Fruit fly (Drosophila melanogaster) whole organism, embryonic: Measurements from ENCODE around the gene CG4313.

Experiments
- CG1792 ChIP-seq: fragments of 200-800 bp; sonication (Bioruptor generic); optimal IDR thresholded peaks from 2 replicates; lab custom pipeline; 2016; ENCODE audit warnings: missing biosample characterization, missing genetic modification characterization
- CG18599 ChIP-seq: fragments of 200-800 bp; sonication (Bioruptor generic); optimal IDR thresholded peaks from 3 replicates; lab custom pipeline; 2017; ENCODE audit warnings: missing biosample characterization, missing genetic modification characterization, mild to moderate bottlenecking, moderate library complexity, missing genetic modification reagents
- CG42726 ChIP-seq: fragments of 200-800 bp; sonication (Bioruptor generic); IDR thresholded peaks from 2 replicates; pipeline ENCODE4 v1.3.6; 2022; ENCODE audit warnings: missing biosample characterization, missing genetic modification characterization; ENCODE audit not compliant: partially characterized antibody
- Dip2 ChIP-seq: fragments of 200-800 bp; sonication (Bioruptor generic); IDR thresholded peaks from 2 replicates; pipeline ENCODE4 v1.3.6; 2022; ENCODE audit warnings: missing biosample characterization, missing genetic modification characterization
- HHEX ChIP-seq: fragments of 200-800 bp; sonication (Bioruptor generic); optimal IDR thresholded peaks from 3 replicates; lab custom pipeline; 2017; ENCODE audit warnings: missing biosample characterization, mild to moderate bottlenecking, missing genetic modification characterization, missing genetic modification reagents
- cas ChIP-seq: fragments of 200-800 bp; sonication (Bioruptor generic); IDR thresholded peaks from 2 replicates; pipeline ENCODE4 v1.3.6; 2022; ENCODE audit warnings: missing biosample characterization, missing genetic modification characterization

DNA sequence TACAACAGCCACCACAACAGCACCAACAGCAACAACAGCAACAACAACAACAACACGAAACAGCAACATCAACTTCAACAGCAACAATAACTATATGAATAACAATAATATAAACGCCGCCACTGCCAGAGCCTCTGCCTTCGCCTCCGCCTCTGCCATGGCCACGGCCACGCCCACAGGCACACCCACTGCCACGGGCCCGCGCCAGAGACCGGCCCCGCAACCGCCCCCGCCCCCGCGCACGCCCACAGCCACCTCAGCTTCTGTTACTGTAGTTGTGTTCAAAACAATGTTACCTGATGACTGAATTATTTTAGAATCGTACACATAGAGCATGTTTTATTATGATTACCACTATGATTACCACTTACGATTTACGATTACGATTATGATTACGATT lies 37.6 kb upstream of the CG4313 start:
- TF ChIP-seq Dip2 (GFP tag; lab: Robert Waterston, UW) (no peak), CG18599 (GFP tag; lab: Kevin White, UChicago) (no peak), CG1792 (GFP tag; lab: Kevin White, UChicago) (no peak), CG42726 (GFP tag; lab: Robert Waterston, UW) (no peak), HHEX (GFP tag; lab: Kevin White, UChicago) (no peak), cas (GFP tag; lab: Robert Waterston, UW) (no peak)
